Worm (Caenorhabditis elegans) whole organism, midembryonic: Measurements from ENCODE around the gene lec-11.

Experiments
- cog-1 ChIP-seq: sonication (generic microtip); optimal IDR thresholded peaks from 2 replicates; lab custom pipeline; 2016; ENCODE audit warnings: missing genetic modification characterization, missing compliant biosample characterization
- flt-1 ChIP-seq: fragments of 200-800 bp; sonication (Bioruptor generic); IDR thresholded peaks from 2 replicates; pipeline ENCODE4 v1.3.6; 2022; ENCODE audit warnings: missing genetic modification characterization, missing compliant biosample characterization
- ztf-29 ChIP-seq: fragments of 200-800 bp; sonication (Bioruptor generic); IDR thresholded peaks from 2 replicates; pipeline ENCODE4 v1.3.6; 2022; ENCODE audit warnings: missing genetic modification reagents, missing genetic modification characterization, missing compliant biosample characterization

ce11 chrIV:6560434-6560833 lies 29.5 kb downstream of the lec-11 start, which contains the start of gene best-9:
- TF ChIP-seq flt-1 (GFP tag; lab: Robert Waterston, UW) = no peak
- no peak for TF ChIP-seq cog-1 (tag; lab: Kevin White, UChicago)
- TF ChIP-seq ztf-29 (GFP tag; lab: Robert Waterston, UW) = no peak
